Worm (Caenorhabditis elegans) whole organism, young adult: ENCODE data around the gene col-95.

Source experiments
- B0019.2 ChIP-seq: fragments of 200-800 bp; sonication (Bioruptor generic); conservative IDR thresholded peaks from 2 replicates; pipeline ENCODE4 v1.3.6; 2022; ENCODE audit warnings: missing genetic modification reagents, missing genetic modification characterization, missing compliant biosample characterization
- B0336.3 ChIP-seq: fragments of 200-800 bp; sonication (Bioruptor generic); IDR thresholded peaks from 2 replicates; pipeline ENCODE4 v1.3.6; 2022; ENCODE audit warnings: missing genetic modification characterization, missing compliant biosample characterization
- C06A6.2 ChIP-seq: fragments of 200-800 bp; sonication (Bioruptor generic); conservative IDR thresholded peaks from 2 replicates; pipeline ENCODE4 v1.3.6; 2022; ENCODE audit warnings: missing genetic modification characterization, missing compliant biosample characterization
- D2030.7 ChIP-seq: fragments of 200-800 bp; sonication (Bioruptor generic); IDR thresholded peaks from 2 replicates; pipeline ENCODE4 v1.3.6; 2022; ENCODE audit warnings: missing genetic modification reagents, missing genetic modification characterization, missing compliant biosample characterization
- F10E7.11 ChIP-seq: sonication (generic microtip); optimal IDR thresholded peaks from 2 replicates; lab custom pipeline; 2017; ENCODE audit warnings: mild to moderate bottlenecking, missing genetic modification characterization, moderate library complexity, missing compliant biosample characterization
- F22D6.2 ChIP-seq: sonication (generic microtip); optimal IDR thresholded peaks from 2 replicates; lab custom pipeline; 2016; ENCODE audit warnings: mild to moderate bottlenecking, missing genetic modification characterization, missing compliant biosample characterization
- F23B12.7 ChIP-seq: sonication (generic microtip); optimal IDR thresholded peaks from 2 replicates; lab custom pipeline; 2017; ENCODE audit warnings: missing genetic modification characterization, mild to moderate bottlenecking, missing compliant biosample characterization, antibody characterized with exemption, moderate library complexity; ENCODE audit not compliant: insufficient read depth
- F33H1.4 ChIP-seq: fragments of 200-800 bp; sonication (Bioruptor generic); IDR thresholded peaks from 2 replicates; pipeline ENCODE4 v1.3.6; 2022; ENCODE audit warnings: missing genetic modification reagents, missing genetic modification characterization, missing compliant biosample characterization
- Y56A3A.18 ChIP-seq: fragments of 200-800 bp; sonication (Bioruptor generic); IDR thresholded peaks from 2 replicates; pipeline ENCODE4 v1.3.6; 2022; ENCODE audit warnings: missing genetic modification reagents, missing genetic modification characterization, missing compliant biosample characterization
- Y79H2A.3 ChIP-seq: fragments of 200-800 bp; sonication (Bioruptor generic); conservative IDR thresholded peaks from 2 replicates; pipeline ENCODE4 v1.3.6; 2022; ENCODE audit warnings: missing genetic modification reagents, missing genetic modification characterization, missing compliant biosample characterization
- ama-1 ChIP-seq, 3 experiments: fragments of 150-350 bp in 1 of 3; sonication (generic microtip) in 2 of 3; optimal IDR thresholded peaks; 2 replicates each; lab custom pipeline; 2014 to 2018; ENCODE audit warnings: missing biosample characterization in 2 of 3, missing genetic modification characterization in 2 of 3, missing genetic modification reagents in 2 of 3
- aptf-2 ChIP-seq: fragments of 200-800 bp; sonication (Bioruptor generic); conservative IDR thresholded peaks from 2 replicates; pipeline ENCODE4 v1.3.6; 2022; ENCODE audit warnings: missing genetic modification reagents, missing genetic modification characterization, missing compliant biosample characterization
- aptf-3 ChIP-seq: fragments of 200-800 bp; sonication (Bioruptor generic); IDR thresholded peaks from 2 replicates; pipeline ENCODE4 v1.3.6; 2022; ENCODE audit warnings: missing genetic modification characterization, missing compliant biosample characterization
- athp-1 ChIP-seq: sonication (generic microtip); optimal IDR thresholded peaks from 2 replicates; lab custom pipeline; 2017; ENCODE audit warnings: mild to moderate bottlenecking, missing genetic modification characterization, missing compliant biosample characterization
- attf-5 ChIP-seq: fragments of 200-800 bp; sonication (Bioruptor generic); optimal IDR thresholded peaks from 2 replicates; lab custom pipeline; 2018; ENCODE audit warnings: mild to moderate bottlenecking, missing genetic modification characterization, missing compliant biosample characterization
- attf-6 ChIP-seq: fragments of 200-800 bp; sonication (Bioruptor generic); IDR thresholded peaks from 2 replicates; pipeline ENCODE4 v1.3.6; 2022; ENCODE audit warnings: missing genetic modification reagents, missing genetic modification characterization, missing compliant biosample characterization
- bed-2 ChIP-seq: fragments of 200-800 bp; sonication (Bioruptor generic); IDR thresholded peaks from 2 replicates; pipeline ENCODE4 v1.3.6; 2022; ENCODE audit warnings: missing genetic modification reagents, missing genetic modification characterization, missing compliant biosample characterization
- cebp-2 ChIP-seq: fragments of 200-800 bp; sonication (Bioruptor generic); IDR thresholded peaks from 2 replicates; pipeline ENCODE4 v1.3.6; 2022; ENCODE audit warnings: missing genetic modification characterization, missing compliant biosample characterization
- ceh-100 ChIP-seq: fragments of 200-800 bp; sonication (Bioruptor generic); IDR thresholded peaks from 2 replicates; pipeline ENCODE4 v1.3.6; 2022; ENCODE audit warnings: missing genetic modification reagents, missing genetic modification characterization, missing compliant biosample characterization
- ceh-40 ChIP-seq: fragments of 200-800 bp; sonication (Bioruptor generic); IDR thresholded peaks from 2 replicates; pipeline ENCODE4 v1.3.6; 2022; ENCODE audit warnings: missing genetic modification characterization, missing compliant biosample characterization
- ceh-91 ChIP-seq: fragments of 200-800 bp; sonication (Bioruptor generic); IDR thresholded peaks from 2 replicates; pipeline ENCODE4 v1.3.6; 2022; ENCODE audit warnings: missing genetic modification reagents, missing genetic modification characterization, missing compliant biosample characterization
- chd-7 ChIP-seq: sonication (generic microtip); optimal IDR thresholded peaks from 2 replicates; lab custom pipeline; 2016; ENCODE audit warnings: mild to moderate bottlenecking, missing genetic modification characterization, moderate library complexity, missing compliant biosample characterization
- dpl-1 ChIP-seq: fragments of 150-350 bp; optimal IDR thresholded peaks from 2 replicates; lab custom pipeline; 2014; ENCODE audit warnings: missing biosample characterization, missing genetic modification reagents, missing genetic modification characterization
- egl-18 ChIP-seq: fragments of 200-800 bp; sonication (Bioruptor generic); IDR thresholded peaks from 2 replicates; pipeline ENCODE4 v1.3.6; 2022; ENCODE audit warnings: missing genetic modification reagents, missing genetic modification characterization, missing compliant biosample characterization
- ekl-4 ChIP-seq: fragments of 200-800 bp; sonication (Bioruptor generic); IDR thresholded peaks from 2 replicates; pipeline ENCODE4 v1.3.6; 2022; ENCODE audit warnings: missing genetic modification reagents, missing genetic modification characterization, missing compliant biosample characterization
- fkh-3 ChIP-seq: sonication (generic microtip); optimal IDR thresholded peaks from 2 replicates; lab custom pipeline; 2016; ENCODE audit warnings: mild to moderate bottlenecking, missing genetic modification characterization, missing compliant biosample characterization
- gei-17 ChIP-seq: fragments of 200-800 bp; sonication (Bioruptor generic); optimal IDR thresholded peaks from 2 replicates; lab custom pipeline; 2018; ENCODE audit warnings: mild to moderate bottlenecking, missing genetic modification characterization, missing compliant biosample characterization
- hmg-1.2 ChIP-seq: fragments of 200-800 bp; sonication (Bioruptor generic); IDR thresholded peaks from 2 replicates; pipeline ENCODE4 v1.3.6; 2022; ENCODE audit warnings: missing genetic modification reagents, missing genetic modification characterization, missing compliant biosample characterization
- let-607 ChIP-seq, 2 experiments: fragments of 200-800 bp in 1 of 2; sonication (Bioruptor generic) in 1 of 2; sonication (generic microtip) in 1 of 2; optimal IDR thresholded peaks; 2 replicates each; lab custom pipeline; 2016 to 2018; ENCODE audit warnings: mild to moderate bottlenecking in 2 of 2, missing compliant biosample characterization in 2 of 2, missing genetic modification characterization in 2 of 2, moderate library complexity in 2 of 2, missing genotype in 1 of 2
- lir-1 ChIP-seq: fragments of 200-800 bp; sonication (Bioruptor generic); conservative IDR thresholded peaks from 2 replicates; pipeline ENCODE4 v1.3.6; 2022; ENCODE audit warnings: missing genetic modification reagents, missing genetic modification characterization, missing compliant biosample characterization
- madf-3 ChIP-seq: fragments of 200-800 bp; sonication (Bioruptor generic); IDR thresholded peaks from 2 replicates; pipeline ENCODE4 v1.3.6; 2022; ENCODE audit warnings: missing genetic modification reagents, missing genetic modification characterization, missing compliant biosample characterization
- madf-8 ChIP-seq: fragments of 200-800 bp; sonication (Bioruptor generic); conservative IDR thresholded peaks from 2 replicates; pipeline ENCODE4 v1.3.6; 2022; ENCODE audit warnings: missing genetic modification reagents, missing genetic modification characterization, missing compliant biosample characterization
- mcd-1 ChIP-seq: fragments of 200-800 bp; sonication (Bioruptor generic); IDR thresholded peaks from 2 replicates; pipeline ENCODE4 v1.3.6; 2022; ENCODE audit warnings: missing genetic modification reagents, missing genetic modification characterization, missing compliant biosample characterization
- mel-28 ChIP-seq: sonication (generic microtip); optimal IDR thresholded peaks from 2 replicates; lab custom pipeline; 2016; ENCODE audit warnings: borderline replicate concordance, mild to moderate bottlenecking, missing genetic modification characterization, missing compliant biosample characterization
- nhr-179 ChIP-seq: sonication (generic microtip); optimal IDR thresholded peaks from 2 replicates; lab custom pipeline; 2016; ENCODE audit warnings: mild to moderate bottlenecking, missing genetic modification characterization, missing compliant biosample characterization
- nhr-27 ChIP-seq: fragments of 200-800 bp; sonication (Bioruptor generic); optimal IDR thresholded peaks from 2 replicates; lab custom pipeline; 2018; ENCODE audit warnings: mild to moderate bottlenecking, missing genetic modification characterization, moderate library complexity, missing compliant biosample characterization
- nhr-80 ChIP-seq: sonication (generic microtip); optimal IDR thresholded peaks from 2 replicates; lab custom pipeline; 2016; ENCODE audit warnings: missing genetic modification characterization, missing compliant biosample characterization
- rcor-1 ChIP-seq: fragments of 200-800 bp; sonication (Bioruptor generic); IDR thresholded peaks from 2 replicates; pipeline ENCODE4 v1.3.6; 2022; ENCODE audit warnings: missing genetic modification reagents, missing genetic modification characterization, missing compliant biosample characterization
- rec-8 ChIP-seq, 2 experiments: sonication (generic microtip); optimal IDR thresholded peaks; 2 replicates each; lab custom pipeline; 2016; ENCODE audit warnings: mild to moderate bottlenecking in 2 of 2, missing genetic modification characterization in 2 of 2, missing genetic modification reagents in 2 of 2, missing genotype in 2 of 2, missing biosample characterization in 1 of 2, missing compliant biosample characterization in 1 of 2, moderate library complexity in 1 of 2
- sdz-38 ChIP-seq: sonication (generic microtip); optimal IDR thresholded peaks from 2 replicates; lab custom pipeline; 2016; ENCODE audit warnings: missing genotype, missing genetic modification characterization, missing compliant biosample characterization
- snpc-3.4 ChIP-seq: sonication (generic microtip); optimal IDR thresholded peaks from 2 replicates; lab custom pipeline; 2017; ENCODE audit warnings: missing genetic modification characterization, mild to moderate bottlenecking, missing compliant biosample characterization, antibody characterized with exemption, moderate library complexity, missing genotype, missing genetic modification reagents
- tlf-1 ChIP-seq: fragments of 200-800 bp; sonication (Bioruptor generic); optimal IDR thresholded peaks from 2 replicates; lab custom pipeline; 2018; ENCODE audit warnings: mild to moderate bottlenecking, missing genetic modification characterization, missing compliant biosample characterization
- unc-130 ChIP-seq: sonication (generic microtip); optimal IDR thresholded peaks from 2 replicates; lab custom pipeline; 2016; ENCODE audit warnings: missing genetic modification reagents, missing genetic modification characterization, missing compliant biosample characterization
- xnd-1 ChIP-seq: sonication (generic microtip); optimal IDR thresholded peaks from 2 replicates; lab custom pipeline; 2016; ENCODE audit warnings: missing genotype, missing genetic modification reagents, missing genetic modification characterization, missing compliant biosample characterization
- zfh-2 ChIP-seq: fragments of 200-800 bp; sonication (Bioruptor generic); conservative IDR thresholded peaks from 2 replicates; pipeline ENCODE4 v1.3.6; 2022; ENCODE audit warnings: missing genetic modification reagents, missing genetic modification characterization, missing compliant biosample characterization
- zim-3 ChIP-seq: sonication (generic microtip); optimal IDR thresholded peaks from 2 replicates; lab custom pipeline; 2017; ENCODE audit warnings: mild to moderate bottlenecking, missing genetic modification characterization, moderate library complexity, missing compliant biosample characterization
- ztf-26 ChIP-seq: sonication (generic microtip); optimal IDR thresholded peaks from 2 replicates; lab custom pipeline; 2017; ENCODE audit warnings: missing genetic modification characterization, missing compliant biosample characterization

The col-95 gene

ce11 chrIII:11657185-11657817, 46.5 kb upstream of the col-95 start, which contains the start of gene crh-1 (continued):
- TF ChIP-seq sdz-38 (tag; lab: Kevin White, UChicago), result no peak
- peak; percentile 3 for TF ChIP-seq snpc-3.4 (tag; lab: Kevin White, UChicago)
- TF ChIP-seq ceh-100, result no peak
- TF ChIP-seq tlf-1 (GFP tag; lab: Kevin White, UChicago), result peak; percentile 30
- no peak for TF ChIP-seq nhr-179
- TF ChIP-seq fkh-3, result no peak
- TF ChIP-seq mcd-1 (GFP tag; lab: Robert Waterston, UW), result peak; percentile 75
- no peak for TF ChIP-seq attf-6 (GFP tag; lab: Robert Waterston, UW)
- TF ChIP-seq ceh-40 (GFP tag; lab: Robert Waterston, UW), result no peak
- TF ChIP-seq Y56A3A.18 (GFP tag; lab: Robert Waterston, UW), result peak; percentile 13; the same call in 1 of the 2 replicates
- TF ChIP-seq F10E7.11 (tag; lab: Kevin White, UChicago), result no peak
- TF ChIP-seq attf-5, result peak; percentile 43
- TF ChIP-seq ekl-4 (GFP tag; lab: Robert Waterston, UW), result peak; percentile 54; the same call in 1 of the 2 replicates
- TF ChIP-seq let-607 (tag; optimal IDR thresholded peaks at IDR 0.05; lab: Kevin White, UChicago), result peak in 1 of 2 experiments; percentile 17
- no peak for TF ChIP-seq chd-7 (tag; lab: Kevin White, UChicago)
- no peak for TF ChIP-seq aptf-2
- TF ChIP-seq rcor-1 (GFP tag; lab: Robert Waterston, UW), result peak; percentile 46; the same call in 1 of the 2 replicates
- TF ChIP-seq unc-130 (GFP tag; lab: Kevin White, UChicago), result no peak
- TF ChIP-seq F23B12.7, result peak; percentile 38
- TF ChIP-seq bed-2, result no peak
- no peak for TF ChIP-seq zim-3 (tag; lab: Kevin White, UChicago)
- TF ChIP-seq nhr-27 (tag; lab: Kevin White, UChicago), result no peak
- TF ChIP-seq ceh-91 (GFP tag; lab: Robert Waterston, UW), result peak; percentile 43; the same call in 1 of the 2 replicates
- no peak for TF ChIP-seq zfh-2 (GFP tag; lab: Robert Waterston, UW)
- peak; percentile 57 for TF ChIP-seq D2030.7 (GFP tag; lab: Robert Waterston, UW)
- TF ChIP-seq ztf-26 (tag; lab: Kevin White, UChicago), result peak; percentile 52
- peak; percentile 33 for TF ChIP-seq gei-17 (GFP tag; lab: Kevin White, UChicago)
- no peak for TF ChIP-seq aptf-3
- no peak for TF ChIP-seq rec-8 (tag; optimal IDR thresholded peaks at IDR 0.05; lab: Kevin White, UChicago)
- no peak for TF ChIP-seq egl-18 (GFP tag; lab: Robert Waterston, UW)
- no peak for TF ChIP-seq ama-1 (optimal IDR thresholded peaks at IDR 0.05; lab: Kevin White, UChicago)
- no peak for TF ChIP-seq ama-1 (GFP tag; optimal IDR thresholded peaks at IDR 0.05; lab: Kevin White, UChicago)
- no peak for TF ChIP-seq C06A6.2
- TF ChIP-seq mel-28 (tag; lab: Kevin White, UChicago), result no peak
- 0 out of 2 replicates have a peak, but pooled peaks have one; percentile 29 for TF ChIP-seq madf-8 (GFP tag; lab: Robert Waterston, UW)
- peak; percentile 42 for TF ChIP-seq nhr-80 (tag; lab: Kevin White, UChicago)
- no peak for TF ChIP-seq Y79H2A.3 (GFP tag; lab: Robert Waterston, UW)
- peak; percentile 42 for TF ChIP-seq xnd-1 (tag; lab: Kevin White, UChicago)
- TF ChIP-seq madf-3 (GFP tag; lab: Robert Waterston, UW), result no peak
- TF ChIP-seq B0336.3, result peak; percentile 72
- peak; percentile 99 for TF ChIP-seq hmg-1.2 (GFP tag; lab: Robert Waterston, UW)
- no peak for TF ChIP-seq B0019.2
- TF ChIP-seq dpl-1 (GFP tag; lab: Kevin White, UChicago), result no peak
- TF ChIP-seq lir-1, result no peak
- TF ChIP-seq athp-1 (tag; lab: Kevin White, UChicago), result no peak
- no peak for TF ChIP-seq F22D6.2 (tag; lab: Kevin White, UChicago)
- no peak for TF ChIP-seq cebp-2 (GFP tag; lab: Robert Waterston, UW)
- peak; percentile 50 for TF ChIP-seq F33H1.4 (GFP tag; lab: Robert Waterston, UW)
